Worm (Caenorhabditis elegans) whole organism, young adult: ENCODE results near the gene C27A7.3.
"Not testable (repeated sequence)": the region's sequence is repeated elsewhere in the genome, so short reads cannot be mapped to it uniquely, and the experiment has no call there.

Source experiments
- Y67H2A.10 ChIP-seq: fragments of 200-800 bp; sonication (Bioruptor generic); conservative IDR thresholded peaks from 2 replicates; pipeline ENCODE4 v1.3.6; 2022; ENCODE audit warnings: missing genetic modification reagents, missing genetic modification characterization, missing compliant biosample characterization
- akir-1 ChIP-seq: fragments of 200-800 bp; sonication (Bioruptor generic); optimal IDR thresholded peaks from 2 replicates; lab custom pipeline; 2018; ENCODE audit warnings: mild to moderate bottlenecking, missing genetic modification characterization, moderate library complexity, missing compliant biosample characterization
- ama-1 ChIP-seq, 3 experiments: fragments of 150-350 bp in 1 of 3; sonication (generic microtip) in 2 of 3; optimal IDR thresholded peaks; 2 replicates each; lab custom pipeline; 2014 to 2018; ENCODE audit warnings: missing biosample characterization in 2 of 3, missing genetic modification characterization in 2 of 3, missing genetic modification reagents in 2 of 3
- aptf-2 ChIP-seq: fragments of 200-800 bp; sonication (Bioruptor generic); conservative IDR thresholded peaks from 2 replicates; pipeline ENCODE4 v1.3.6; 2022; ENCODE audit warnings: missing genetic modification reagents, missing genetic modification characterization, missing compliant biosample characterization
- attf-5 ChIP-seq: fragments of 200-800 bp; sonication (Bioruptor generic); optimal IDR thresholded peaks from 2 replicates; lab custom pipeline; 2018; ENCODE audit warnings: mild to moderate bottlenecking, missing genetic modification characterization, missing compliant biosample characterization
- cebp-2 ChIP-seq: fragments of 200-800 bp; sonication (Bioruptor generic); IDR thresholded peaks from 2 replicates; pipeline ENCODE4 v1.3.6; 2022; ENCODE audit warnings: missing genetic modification characterization, missing compliant biosample characterization
- egrh-3 ChIP-seq: fragments of 200-800 bp; sonication (Bioruptor generic); IDR thresholded peaks from 2 replicates; pipeline ENCODE4 v1.3.6; 2022; ENCODE audit warnings: missing genetic modification reagents, missing genetic modification characterization, missing compliant biosample characterization
- hmg-1.2 ChIP-seq: fragments of 200-800 bp; sonication (Bioruptor generic); IDR thresholded peaks from 2 replicates; pipeline ENCODE4 v1.3.6; 2022; ENCODE audit warnings: missing genetic modification reagents, missing genetic modification characterization, missing compliant biosample characterization
- hrde-1 ChIP-seq: sonication (generic microtip); optimal IDR thresholded peaks from 2 replicates; lab custom pipeline; 2016; ENCODE audit warnings: missing genetic modification characterization, mild to moderate bottlenecking, missing compliant biosample characterization, moderate library complexity, missing genotype, missing genetic modification reagents, borderline replicate concordance
- mel-28 ChIP-seq: sonication (generic microtip); optimal IDR thresholded peaks from 2 replicates; lab custom pipeline; 2016; ENCODE audit warnings: borderline replicate concordance, mild to moderate bottlenecking, missing genetic modification characterization, missing compliant biosample characterization
- pha-4 ChIP-seq: fragments of 150-350 bp; sonication (generic microtip); optimal IDR thresholded peaks from 2 replicates; lab custom pipeline; 2014; ENCODE audit warnings: missing biosample characterization, missing genetic modification reagents, missing genetic modification characterization
- ztf-25 ChIP-seq: fragments of 200-800 bp; sonication (Bioruptor generic); IDR thresholded peaks from 2 replicates; pipeline ENCODE4 v1.3.6; 2022; ENCODE audit warnings: missing genetic modification reagents, missing genetic modification characterization, missing compliant biosample characterization
- ztf-26 ChIP-seq: sonication (generic microtip); optimal IDR thresholded peaks from 2 replicates; lab custom pipeline; 2017; ENCODE audit warnings: missing genetic modification characterization, missing compliant biosample characterization
- ztf-28 ChIP-seq: fragments of 200-800 bp; sonication (Bioruptor generic); IDR thresholded peaks from 2 replicates; pipeline ENCODE4 v1.3.6; 2022; ENCODE audit warnings: missing genetic modification reagents, missing genetic modification characterization, missing compliant biosample characterization

DNA sequence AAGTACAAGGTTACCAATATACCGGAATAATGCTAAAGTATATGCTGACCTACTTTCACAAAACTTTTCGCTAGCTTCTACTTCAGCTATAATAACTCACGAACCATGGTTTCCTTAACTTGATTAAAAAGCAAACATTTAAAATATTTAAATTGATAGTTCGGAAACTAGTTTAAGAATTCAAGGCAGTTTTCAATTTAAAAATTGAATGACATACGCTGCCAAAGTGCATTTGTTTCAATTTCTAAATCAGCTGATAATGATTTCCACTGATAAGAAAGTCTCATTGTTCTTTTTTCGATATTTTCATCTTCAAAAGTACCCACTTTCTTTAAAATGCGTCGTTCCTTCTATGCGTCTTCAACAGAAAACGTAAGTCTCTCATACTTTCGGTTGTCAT lies 9.6 kb upstream of the C27A7.3 start, which contains the start of gene enpp-1:
- not testable (repeated sequence) for TF ChIP-seq ztf-28 (GFP tag; lab: Robert Waterston, UW); ztf-25; pha-4 (tag; lab: Kevin White, UChicago); Y67H2A.10 (GFP tag; lab: Robert Waterston, UW); mel-28 (tag; lab: Kevin White, UChicago); ztf-26 (tag; lab: Kevin White, UChicago); hmg-1.2; aptf-2 (GFP tag; lab: Robert Waterston, UW); cebp-2 (GFP tag; lab: Robert Waterston, UW); ama-1 (optimal IDR thresholded peaks at IDR 0.05; lab: Kevin White, UChicago); ama-1 (GFP tag; optimal IDR thresholded peaks at IDR 0.05; lab: Kevin White, UChicago); hrde-1; egrh-3 (GFP tag; lab: Robert Waterston, UW); akir-1 (GFP tag; lab: Kevin White, UChicago); attf-5 (GFP tag; lab: Kevin White, UChicago)
